Worm (Caenorhabditis elegans) whole organism, early embryonic: ENCODE results near the gene Y57G11C.52.

Experiments
- aly-1 ChIP-seq: sonication (generic microtip); optimal IDR thresholded peaks from 2 replicates; lab custom pipeline; 2016; ENCODE audit warnings: missing genetic modification characterization, missing compliant biosample characterization
- ama-1 ChIP-seq: fragments of 150-350 bp; optimal IDR thresholded peaks from 2 replicates; lab custom pipeline; 2014
- ceh-13 ChIP-seq: fragments of 200-800 bp; sonication (Bioruptor generic); optimal IDR thresholded peaks from 2 replicates; lab custom pipeline; 2018; ENCODE audit warnings: mild to moderate bottlenecking, missing genetic modification characterization, missing compliant biosample characterization
- ceh-36 ChIP-seq: sonication (generic microtip); optimal IDR thresholded peaks from 2 replicates; lab custom pipeline; 2016; ENCODE audit warnings: missing genetic modification characterization, inconsistent platforms, missing compliant biosample characterization
- hmbx-1 ChIP-seq: sonication (generic microtip); optimal IDR thresholded peaks from 2 replicates; lab custom pipeline; 2016; ENCODE audit warnings: mild to moderate bottlenecking, missing genetic modification characterization, missing compliant biosample characterization
- hmg-4 ChIP-seq: fragments of 200-800 bp; sonication (Bioruptor generic); optimal IDR thresholded peaks from 2 replicates; lab custom pipeline; 2018; ENCODE audit warnings: mild to moderate bottlenecking, missing genetic modification characterization, missing compliant biosample characterization
- hnd-1 ChIP-seq: sonication (generic microtip); optimal IDR thresholded peaks from 2 replicates; lab custom pipeline; 2016; ENCODE audit warnings: missing genetic modification characterization, missing compliant biosample characterization
- sea-1 ChIP-seq: fragments of 200-800 bp; sonication (Bioruptor generic); conservative IDR thresholded peaks from 2 replicates; pipeline ENCODE4 v1.3.6; 2022; ENCODE audit warnings: missing genetic modification characterization, missing compliant biosample characterization
- tbx-37 ChIP-seq: fragments of 200-800 bp; sonication (Bioruptor generic); conservative IDR thresholded peaks from 2 replicates; pipeline ENCODE4 v1.3.6; 2022; ENCODE audit warnings: missing genetic modification reagents, missing genetic modification characterization, missing compliant biosample characterization

DNA sequence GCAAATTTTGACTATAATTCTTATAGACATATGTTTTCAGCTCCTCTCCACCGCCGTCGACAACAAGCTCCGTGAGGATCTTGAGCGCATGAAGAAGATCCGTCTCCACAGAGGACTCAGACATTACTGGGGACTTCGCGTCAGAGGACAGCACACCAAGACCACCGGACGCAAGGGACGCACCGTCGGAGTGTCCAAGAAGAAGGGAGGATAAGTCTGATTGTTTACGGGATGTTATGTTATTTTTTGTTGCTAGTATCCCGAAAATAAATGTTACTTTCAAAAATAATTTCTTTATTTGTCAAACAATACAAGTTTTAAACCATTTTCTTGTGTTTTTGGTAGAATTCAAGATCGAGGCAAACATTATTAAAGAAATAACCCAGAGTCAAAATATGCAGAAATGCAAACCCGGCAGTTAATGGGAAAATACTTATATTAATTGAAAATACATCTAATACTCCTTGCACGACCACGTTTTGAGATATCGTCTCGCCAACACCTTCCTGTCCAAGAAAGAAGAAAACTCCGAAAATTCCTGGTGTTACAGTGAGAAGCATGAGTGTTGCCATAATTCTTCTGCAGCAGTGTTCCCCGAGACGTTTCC is 27.5 kb upstream of the Y57G11C.52 start:
- TF ChIP-seq ceh-13 (no peak), hnd-1 (no peak), ama-1 (lab: Kevin White, UChicago) (no peak), sea-1 (no peak), hmg-4 (GFP tag; lab: Kevin White, UChicago) (no peak), aly-1 (tag; lab: Kevin White, UChicago) (no peak), ceh-36 (tag; lab: Kevin White, UChicago) (no peak), hmbx-1 (tag; lab: Kevin White, UChicago) (no peak), tbx-37 (GFP tag; lab: Robert Waterston, UW) (no peak)
